Fruit fly (Drosophila melanogaster) whole organism, embryonic: ENCODE data around the gene Pino.

Source experiments
- Asciz ChIP-seq: fragments of 200-800 bp; sonication (Bioruptor generic); optimal IDR thresholded peaks from 2 replicates; lab custom pipeline; 2017; ENCODE audit warnings: missing biosample characterization, mild to moderate bottlenecking, missing genetic modification characterization, missing genetic modification reagents
- CG10462 ChIP-seq: fragments of 200-800 bp; sonication (Bioruptor generic); optimal IDR thresholded peaks from 2 replicates; lab custom pipeline; 2016; ENCODE audit warnings: missing biosample characterization, missing genetic modification characterization
- CG11085 ChIP-seq: fragments of 200-800 bp; sonication (Bioruptor generic); IDR thresholded peaks from 2 replicates; pipeline ENCODE4 v1.3.6; 2022; ENCODE audit warnings: missing biosample characterization, missing genetic modification characterization
- CG12769 ChIP-seq: fragments of 200-800 bp; sonication (Bioruptor generic); optimal IDR thresholded peaks from 2 replicates; lab custom pipeline; 2019; ENCODE audit warnings: missing biosample characterization, mild to moderate bottlenecking, missing genetic modification characterization, moderate library complexity
- CG14050 ChIP-seq: fragments of 200-800 bp; sonication (Bioruptor generic); IDR thresholded peaks from 3 replicates; pipeline ENCODE4 v1.3.6; 2022; ENCODE audit warnings: missing biosample characterization, missing genetic modification characterization
- CG17328 ChIP-seq: fragments of 200-800 bp; sonication (Bioruptor generic); IDR thresholded peaks from 2 replicates; pipeline ENCODE4 v1.3.6; 2022; ENCODE audit warnings: missing biosample characterization, missing genetic modification characterization
- CG17568 ChIP-seq: fragments of 200-800 bp; sonication (Bioruptor generic); optimal IDR thresholded peaks from 2 replicates; lab custom pipeline; 2018; ENCODE audit warnings: missing biosample characterization, mild to moderate bottlenecking, missing genetic modification characterization, moderate library complexity
- CG2202 ChIP-seq: fragments of 200-800 bp; sonication (Bioruptor generic); optimal IDR thresholded peaks from 2 replicates; lab custom pipeline; 2018; ENCODE audit warnings: missing biosample characterization, mild to moderate bottlenecking, missing genetic modification characterization
- CG32767 ChIP-seq: fragments of 200-800 bp; sonication (Bioruptor generic); IDR thresholded peaks from 2 replicates; pipeline ENCODE4 v1.3.6; 2022; ENCODE audit warnings: missing biosample characterization, missing genetic modification characterization
- CG32772 ChIP-seq: fragments of 200-800 bp; sonication (Bioruptor generic); IDR thresholded peaks from 2 replicates; pipeline ENCODE4 v1.3.6; 2022; ENCODE audit warnings: missing biosample characterization, missing genetic modification characterization
- CG34376 ChIP-seq: fragments of 200-800 bp; sonication (Bioruptor generic); optimal IDR thresholded peaks from 2 replicates; lab custom pipeline; 2018; ENCODE audit warnings: missing biosample characterization, mild to moderate bottlenecking, missing genetic modification characterization
- CG3847 ChIP-seq: fragments of 200-800 bp; sonication (Bioruptor generic); IDR thresholded peaks from 2 replicates; pipeline ENCODE4 v1.3.6; 2022; ENCODE audit warnings: missing biosample characterization, missing genetic modification characterization
- CG43689 ChIP-seq: fragments of 200-800 bp; sonication (Bioruptor generic); IDR thresholded peaks from 2 replicates; pipeline ENCODE4 v1.3.6; 2022; ENCODE audit warnings: missing biosample characterization, missing genetic modification characterization
- CG4730 ChIP-seq: fragments of 200-800 bp; sonication (Bioruptor generic); IDR thresholded peaks from 2 replicates; pipeline ENCODE4 v1.3.6; 2022; ENCODE audit warnings: missing biosample characterization, missing genetic modification characterization
- CG4820 ChIP-seq: fragments of 200-800 bp; sonication (Bioruptor generic); optimal IDR thresholded peaks from 3 replicates; lab custom pipeline; 2016; ENCODE audit warnings: missing biosample characterization, missing genetic modification characterization
- CG6654 ChIP-seq: fragments of 200-800 bp; sonication (Bioruptor generic); optimal IDR thresholded peaks from 2 replicates; lab custom pipeline; 2017; ENCODE audit warnings: missing biosample characterization, mild to moderate bottlenecking, missing genetic modification characterization
- CG6854 ChIP-seq: fragments of 200-800 bp; sonication (Bioruptor generic); optimal IDR thresholded peaks from 3 replicates; lab custom pipeline; 2017; ENCODE audit warnings: missing biosample characterization, mild to moderate bottlenecking, missing genetic modification characterization
- CG7357 ChIP-seq: fragments of 200-800 bp; sonication (Bioruptor generic); IDR thresholded peaks from 3 replicates; pipeline ENCODE4 v1.3.6; 2022; ENCODE audit warnings: missing biosample characterization, missing genetic modification characterization
- CG7963 ChIP-seq: fragments of 200-800 bp; sonication (Bioruptor generic); IDR thresholded peaks from 3 replicates; pipeline ENCODE4 v1.3.6; 2022; ENCODE audit warnings: missing biosample characterization, missing genetic modification characterization; ENCODE audit not compliant: partially characterized antibody
- CG8944 ChIP-seq: fragments of 200-800 bp; sonication (Bioruptor generic); optimal IDR thresholded peaks from 3 replicates; lab custom pipeline; 2016; ENCODE audit warnings: missing biosample characterization, missing genetic modification characterization
- CoRest ChIP-seq: fragments of 200-800 bp; sonication (Bioruptor generic); optimal IDR thresholded peaks from 3 replicates; lab custom pipeline; 2018; ENCODE audit warnings: missing biosample characterization, mild to moderate bottlenecking, missing genetic modification characterization, moderate library complexity
- Dfd ChIP-seq, 2 experiments: fragments of >200 bp; optimal IDR thresholded peaks; 2 replicates each; lab custom pipeline; 2017; ENCODE audit warnings: missing biosample characterization in 2 of 2, missing genetic modification characterization in 2 of 2
- Dp ChIP-seq: fragments of 200-800 bp; sonication (Bioruptor generic); optimal IDR thresholded peaks from 2 replicates; lab custom pipeline; 2018; ENCODE audit warnings: missing biosample characterization, mild to moderate bottlenecking, missing genetic modification characterization, moderate library complexity
- E2f1 ChIP-seq: fragments of 200-800 bp; sonication (Bioruptor generic); IDR thresholded peaks from 2 replicates; pipeline ENCODE4 v1.3.6; 2022; ENCODE audit warnings: missing biosample characterization, missing genetic modification characterization
- GATAe ChIP-seq: fragments of 200-800 bp; sonication (Bioruptor generic); conservative IDR thresholded peaks from 2 replicates; pipeline ENCODE4 v1.3.6; 2022; ENCODE audit warnings: missing biosample characterization, missing genetic modification characterization
- MBD-R2 ChIP-seq: fragments of 200-800 bp; sonication (Bioruptor generic); IDR thresholded peaks from 2 replicates; pipeline ENCODE4 v1.3.6; 2022; ENCODE audit warnings: missing biosample characterization, missing genetic modification characterization
- Mes4 ChIP-seq: fragments of 200-800 bp; sonication (Bioruptor generic); optimal IDR thresholded peaks from 2 replicates; lab custom pipeline; 2016; ENCODE audit warnings: missing biosample characterization, missing genetic modification characterization
- Nf-YC ChIP-seq: fragments of 200-800 bp; optimal IDR thresholded peaks from 3 replicates; lab custom pipeline; 2019; ENCODE audit warnings: missing biosample characterization, mild to moderate bottlenecking, missing genetic modification characterization, moderate library complexity
- Ssrp ChIP-seq: fragments of 200-800 bp; sonication (Bioruptor generic); optimal IDR thresholded peaks from 2 replicates; lab custom pipeline; 2018; ENCODE audit warnings: missing biosample characterization, mild to moderate bottlenecking, missing genetic modification characterization, moderate library complexity
- YL-1 ChIP-seq: fragments of 200-800 bp; sonication (Bioruptor generic); optimal IDR thresholded peaks from 3 replicates; lab custom pipeline; 2017; ENCODE audit warnings: missing biosample characterization, mild to moderate bottlenecking, missing genetic modification characterization
- amos ChIP-seq: fragments of 200-800 bp; sonication (Bioruptor generic); IDR thresholded peaks from 2 replicates; pipeline ENCODE4 v1.3.6; 2022; ENCODE audit warnings: missing biosample characterization, missing genetic modification characterization; ENCODE audit not compliant: partially characterized antibody
- cato ChIP-seq: fragments of 200-800 bp; sonication (Bioruptor generic); optimal IDR thresholded peaks from 2 replicates; lab custom pipeline; 2016; ENCODE audit warnings: missing biosample characterization, missing genetic modification characterization, borderline replicate concordance
- chinmo ChIP-seq: fragments of 200-800 bp; sonication (Bioruptor generic); IDR thresholded peaks from 4 replicates; pipeline ENCODE4 v1.3.6; 2022; ENCODE audit warnings: missing biosample characterization, missing genetic modification characterization; ENCODE audit not compliant: partially characterized antibody
- crc ChIP-seq: fragments of 200-800 bp; sonication (Bioruptor generic); optimal IDR thresholded peaks from 2 replicates; lab custom pipeline; 2016; ENCODE audit warnings: missing biosample characterization, missing genetic modification characterization
- dm ChIP-seq: fragments of 200-800 bp; sonication (Bioruptor generic); optimal IDR thresholded peaks from 3 replicates; lab custom pipeline; 2016; ENCODE audit warnings: missing biosample characterization, missing genetic modification characterization
- esg ChIP-seq: fragments of 200-800 bp; sonication (Bioruptor generic); conservative IDR thresholded peaks from 2 replicates; pipeline ENCODE4 v1.3.6; 2022; ENCODE audit warnings: missing biosample characterization, missing genetic modification characterization
- exex ChIP-seq: fragments of 200-800 bp; sonication (Bioruptor generic); optimal IDR thresholded peaks from 4 replicates; lab custom pipeline; 2018; ENCODE audit warnings: missing biosample characterization, mild to moderate bottlenecking, missing genetic modification characterization, moderate library complexity
- gfzf ChIP-seq: fragments of 200-800 bp; sonication (Bioruptor generic); optimal IDR thresholded peaks from 2 replicates; lab custom pipeline; 2016; ENCODE audit warnings: missing biosample characterization, mild to moderate bottlenecking, missing genetic modification characterization, moderate library complexity
- her ChIP-seq: fragments of 200-800 bp; sonication (Bioruptor generic); optimal IDR thresholded peaks from 2 replicates; lab custom pipeline; 2016; ENCODE audit warnings: missing biosample characterization, missing genetic modification characterization
- ken ChIP-seq: fragments of 200-800 bp; sonication (Bioruptor generic); IDR thresholded peaks from 3 replicates; pipeline ENCODE4 v1.3.6; 2022; ENCODE audit warnings: missing biosample characterization, missing genetic modification characterization
- lab ChIP-seq: fragments of 200-800 bp; sonication (Bioruptor generic); optimal IDR thresholded peaks from 3 replicates; lab custom pipeline; 2017; ENCODE audit warnings: missing biosample characterization, missing genetic modification characterization, mild to moderate bottlenecking, moderate library complexity, missing genetic modification reagents
- maf-S ChIP-seq: fragments of 200-800 bp; sonication (Bioruptor generic); optimal IDR thresholded peaks from 2 replicates; lab custom pipeline; 2016; ENCODE audit warnings: missing biosample characterization, missing genetic modification characterization
- org-1 ChIP-seq: fragments of 200-800 bp; sonication (Bioruptor generic); optimal IDR thresholded peaks from 2 replicates; lab custom pipeline; 2017; ENCODE audit warnings: missing biosample characterization, missing genetic modification characterization
- pan ChIP-seq, 4 experiments: fragments of >200 bp in 3 of 4; fragments of 200-800 bp in 1 of 4; sonication (Bioruptor generic) in 1 of 4; optimal IDR thresholded peaks in 3 of 4; IDR thresholded peaks in 1 of 4; 2 replicates each; pipeline versions ENCODE4 v1.3.6 to Lab custom; 2017 to 2022; ENCODE audit warnings: missing biosample characterization in 2 of 4, missing genetic modification characterization in 2 of 4, mixed read lengths in 1 of 4
- sens ChIP-seq: fragments of 200-800 bp; sonication (Bioruptor generic); peaks from one replicate; lab custom pipeline; 2016; ENCODE audit warnings: missing biosample characterization, missing genetic modification characterization
- sens-2 ChIP-seq: fragments of 200-800 bp; sonication (Bioruptor generic); IDR thresholded peaks from 2 replicates; pipeline ENCODE4 v1.3.6; 2022; ENCODE audit warnings: missing biosample characterization, missing genetic modification characterization
- stc ChIP-seq: fragments of 200-800 bp; sonication (Bioruptor generic); IDR thresholded peaks from 2 replicates; pipeline ENCODE4 v1.3.6; 2022; ENCODE audit warnings: missing biosample characterization, missing genetic modification characterization
- sug ChIP-seq: fragments of 200-800 bp; optimal IDR thresholded peaks from 2 replicates; lab custom pipeline; 2019; ENCODE audit warnings: missing biosample characterization, mild to moderate bottlenecking, missing genetic modification characterization, moderate library complexity
- tx ChIP-seq: fragments of 200-800 bp; sonication (Bioruptor generic); optimal IDR thresholded peaks from 2 replicates; lab custom pipeline; 2016; ENCODE audit warnings: missing biosample characterization, missing genetic modification characterization

The Pino gene

dm6 chr2L:1074180-1074864 is 54.4 kb downstream of the Pino start:
- TF ChIP-seq YL-1 (GFP tag; lab: Kevin White, UChicago) (peak; percentile 23), CG10462 (peak; percentile 78), pan (optimal IDR thresholded peaks at IDR 0.05; lab: Kevin White, UChicago) (no peak), pan (GFP tag; optimal IDR thresholded peaks at IDR 0.05 in 1 of 2, IDR thresholded peaks at IDR 0.05 in 1 of 2) (peak in 1 of 2 experiments; percentile 61), Dp (GFP tag; lab: Kevin White, UChicago) (no peak), CG7963 (GFP tag; lab: Robert Waterston, UW) (no peak), CG32767 (GFP tag; lab: Robert Waterston, UW) (peak; percentile 71), lab (GFP tag; lab: Kevin White, UChicago) (peak; percentile 84), maf-S (GFP tag; lab: Kevin White, UChicago) (no peak), CG14050 (GFP tag; lab: Robert Waterston, UW) (peak; percentile 61), CG12769 (tag; lab: Kevin White, UChicago) (peak; percentile 82), CG6654 (GFP tag; lab: Kevin White, UChicago) (peak; percentile 61), Asciz (peak; percentile 82), dm (peak; percentile 51), Ssrp (tag; lab: Kevin White, UChicago) (peak; percentile 80), org-1 (GFP tag; lab: Kevin White, UChicago) (peak; percentile 85), CG3847 (peak; percentile 53), cato (GFP tag; lab: Kevin White, UChicago) (peak; percentile 69), amos (no peak), CG8944 (GFP tag; lab: Kevin White, UChicago) (peak; percentile 36), E2f1 (peak; percentile 73), sug (peak; percentile 17), exex (tag; lab: Kevin White, UChicago) (peak; percentile 0), CG17328 (GFP tag; lab: Robert Waterston, UW) (peak; percentile 82), chinmo (GFP tag; lab: Robert Waterston, UW) (no peak), Nf-YC (tag; lab: Kevin White, UChicago) (peak; percentile 25), tx (GFP tag; lab: Kevin White, UChicago) (peak; percentile 43), CG2202 (tag; lab: Kevin White, UChicago) (peak; percentile 78), esg (GFP tag; lab: Robert Waterston, UW) (peak; percentile 78), CG6854 (GFP tag; lab: Kevin White, UChicago) (peak; percentile 25), Dfd (GFP tag; optimal IDR thresholded peaks at IDR 0.05; lab: Kevin White, UChicago) (no peak), CG34376 (no peak), her (GFP tag; lab: Kevin White, UChicago) (peak; percentile 66), CG32772 (GFP tag; lab: Robert Waterston, UW) (peak; percentile 81), ken (peak; percentile 77; the same call in 2 of the 3 replicates), gfzf (GFP tag; lab: Kevin White, UChicago) (no peak), sens-2 (GFP tag; lab: Robert Waterston, UW) (peak; percentile 51; the same call in 1 of the 2 replicates), GATAe (GFP tag; lab: Robert Waterston, UW) (no peak), CG43689 (no peak), Mes4 (GFP tag; lab: Kevin White, UChicago) (peak; percentile 78), sens (GFP tag; lab: Kevin White, UChicago) (peak; percentile 98), CG7357 (GFP tag; lab: Robert Waterston, UW) (no peak), CoRest (tag; lab: Kevin White, UChicago) (peak; percentile 87), crc (GFP tag; lab: Kevin White, UChicago) (peak; percentile 56), CG4820 (GFP tag; lab: Kevin White, UChicago) (peak; percentile 75), CG17568 (GFP tag; lab: Kevin White, UChicago) (peak; percentile 70), MBD-R2 (GFP tag; lab: Robert Waterston, UW) (0 out of 2 replicates have a peak, but pooled peaks have one; percentile 15), CG11085 (GFP tag; lab: Robert Waterston, UW) (no peak), CG4730 (peak; percentile 63), stc (GFP tag; lab: Robert Waterston, UW) (peak; percentile 76)
